Worm (Caenorhabditis elegans) whole organism, L4 larva: ENCODE results near the gene aat-2.
A peak's percentile ranks its signal among the peaks of the same experiment; 100 is the strongest.

Experiments used
- D1046.2 ChIP-seq: fragments of 200-800 bp; sonication (Bioruptor generic); IDR thresholded peaks from 2 replicates; pipeline ENCODE4 v1.3.6; 2022; ENCODE audit warnings: missing genetic modification characterization, missing compliant biosample characterization
- F26F4.8 ChIP-seq: fragments of 200-800 bp; sonication (Bioruptor generic); conservative IDR thresholded peaks from 2 replicates; pipeline ENCODE4 v1.3.6; 2022; ENCODE audit warnings: missing genetic modification characterization, missing compliant biosample characterization
- F37D6.2 ChIP-seq: sonication (generic microtip); optimal IDR thresholded peaks from 2 replicates; lab custom pipeline; 2016; ENCODE audit warnings: mild to moderate bottlenecking, missing genetic modification characterization, missing compliant biosample characterization
- R02D3.7 ChIP-seq: fragments of 150-350 bp; sonication (generic microtip); optimal IDR thresholded peaks from 3 replicates; lab custom pipeline; 2014; ENCODE audit warnings: missing biosample characterization, missing genetic modification characterization
- Y48G9A.11 ChIP-seq: fragments of 200-800 bp; sonication (Bioruptor generic); IDR thresholded peaks from 2 replicates; pipeline ENCODE4 v1.3.6; 2022; ENCODE audit warnings: missing genetic modification reagents, missing genetic modification characterization, missing compliant biosample characterization
- Y5F2A.4 ChIP-seq: fragments of 200-800 bp; sonication (Bioruptor generic); optimal IDR thresholded peaks from 2 replicates; lab custom pipeline; 2018; ENCODE audit warnings: mild to moderate bottlenecking, missing genetic modification characterization, missing compliant biosample characterization
- aha-1 ChIP-seq: fragments of 150-350 bp; peaks from one replicate; lab custom pipeline; 2014; ENCODE audit warnings: missing biosample characterization, missing genetic modification characterization
- ama-1 ChIP-seq: fragments of 150-350 bp; optimal IDR thresholded peaks from 2 replicates; lab custom pipeline; 2014; ENCODE audit warnings: inconsistent platforms, mixed read lengths
- arid-1 ChIP-seq: fragments of 200-800 bp; sonication (Bioruptor generic); conservative IDR thresholded peaks from 2 replicates; pipeline ENCODE4 v1.3.6; 2022; ENCODE audit warnings: missing genetic modification reagents, missing genetic modification characterization, missing compliant biosample characterization
- ceh-20 ChIP-seq: fragments of 200-800 bp; sonication (Bioruptor generic); IDR thresholded peaks from 2 replicates; pipeline ENCODE4 v1.3.6; 2022; ENCODE audit warnings: missing genetic modification reagents, missing genetic modification characterization, missing compliant biosample characterization
- ceh-28 ChIP-seq: fragments of 150-350 bp; optimal IDR thresholded peaks from 2 replicates; lab custom pipeline; 2014; ENCODE audit warnings: missing biosample characterization, missing genetic modification reagents, missing genetic modification characterization
- ceh-32 ChIP-seq: sonication (generic microtip); optimal IDR thresholded peaks from 2 replicates; lab custom pipeline; 2016; ENCODE audit warnings: mild to moderate bottlenecking, missing genetic modification characterization, missing compliant biosample characterization; ENCODE audit not compliant: poor library complexity
- ceh-44 ChIP-seq: fragments of 200-800 bp; sonication (Bioruptor generic); IDR thresholded peaks from 2 replicates; pipeline ENCODE4 v1.3.6; 2022; ENCODE audit warnings: missing genetic modification reagents, missing genetic modification characterization, missing compliant biosample characterization
- ctbp-1 ChIP-seq: fragments of 200-800 bp; sonication (Bioruptor generic); IDR thresholded peaks from 2 replicates; pipeline ENCODE4 v1.3.6; 2022; ENCODE audit warnings: missing genetic modification reagents, missing genetic modification characterization, missing compliant biosample characterization
- daf-16 ChIP-seq, 3 experiments: sonication (generic microtip); optimal IDR thresholded peaks; 2 replicates each; lab custom pipeline; 2016 to 2017; ENCODE audit warnings: missing genetic modification characterization in 3 of 3, missing genetic modification reagents in 3 of 3, mild to moderate bottlenecking in 2 of 3, missing compliant biosample characterization in 2 of 3, missing biosample characterization in 1 of 3, moderate library complexity in 1 of 3
- dpl-1 ChIP-seq: fragments of 150-350 bp; optimal IDR thresholded peaks from 2 replicates; lab custom pipeline; 2014; ENCODE audit warnings: missing biosample characterization, missing genetic modification reagents, missing genetic modification characterization
- duxl-1 ChIP-seq: sonication (generic microtip); optimal IDR thresholded peaks from 2 replicates; lab custom pipeline; 2016; ENCODE audit warnings: mild to moderate bottlenecking, missing genetic modification characterization, moderate library complexity, missing compliant biosample characterization; ENCODE audit not compliant: poor library complexity
- egl-43 ChIP-seq: fragments of 200-800 bp; sonication (Bioruptor generic); IDR thresholded peaks from 2 replicates; pipeline ENCODE4 v1.3.6; 2022; ENCODE audit warnings: missing genetic modification reagents, missing genetic modification characterization, missing compliant biosample characterization
- fkh-10 ChIP-seq: fragments of 150-350 bp; optimal IDR thresholded peaks from 2 replicates; lab custom pipeline; 2014; ENCODE audit warnings: missing biosample characterization, missing genetic modification reagents, missing genetic modification characterization
- hlh-30 ChIP-seq: sonication (generic microtip); optimal IDR thresholded peaks from 2 replicates; lab custom pipeline; 2017; ENCODE audit warnings: antibody characterized with exemption, mild to moderate bottlenecking, missing genetic modification characterization, missing compliant biosample characterization; ENCODE audit not compliant: insufficient read depth
- hmg-1.1 ChIP-seq: fragments of 200-800 bp; sonication (Bioruptor generic); IDR thresholded peaks from 2 replicates; pipeline ENCODE4 v1.3.6; 2022; ENCODE audit warnings: missing genetic modification reagents, missing genetic modification characterization, missing compliant biosample characterization
- lin-38 ChIP-seq: fragments of 200-800 bp; sonication (Bioruptor generic); IDR thresholded peaks from 2 replicates; pipeline ENCODE4 v1.3.6; 2022; ENCODE audit warnings: missing genetic modification reagents, missing genetic modification characterization, missing compliant biosample characterization
- lin-39 ChIP-seq: fragments of 150-350 bp; optimal IDR thresholded peaks from 2 replicates; lab custom pipeline; 2014; ENCODE audit warnings: missing biosample characterization, missing genetic modification reagents, missing genetic modification characterization
- madf-9 ChIP-seq: fragments of 200-800 bp; sonication (Bioruptor generic); conservative IDR thresholded peaks from 2 replicates; pipeline ENCODE4 v1.3.6; 2022; ENCODE audit warnings: missing genetic modification reagents, missing genetic modification characterization, missing compliant biosample characterization
- mep-1 ChIP-seq: fragments of 150-350 bp; sonication (generic microtip); optimal IDR thresholded peaks from 3 replicates; lab custom pipeline; 2014; ENCODE audit warnings: missing biosample characterization, missing genetic modification characterization
- mes-2 ChIP-seq: sonication (generic microtip); optimal IDR thresholded peaks from 2 replicates; lab custom pipeline; 2016; ENCODE audit warnings: missing genotype, mild to moderate bottlenecking, missing genetic modification characterization, missing compliant biosample characterization; ENCODE audit not compliant: poor library complexity, severe bottlenecking
- nhr-237 ChIP-seq: sonication (generic microtip); optimal IDR thresholded peaks from 2 replicates; lab custom pipeline; 2017; ENCODE audit warnings: missing biosample characterization, missing genetic modification characterization
- nhr-48 ChIP-seq: sonication (generic microtip); optimal IDR thresholded peaks from 2 replicates; lab custom pipeline; 2016; ENCODE audit warnings: mild to moderate bottlenecking, missing genetic modification characterization, missing compliant biosample characterization
- php-3 ChIP-seq: fragments of 200-800 bp; sonication (Bioruptor generic); IDR thresholded peaks from 2 replicates; pipeline ENCODE4 v1.3.6; 2022; ENCODE audit warnings: missing genetic modification reagents, missing genetic modification characterization, missing compliant biosample characterization
- rbr-2 ChIP-seq: sonication (generic microtip); optimal IDR thresholded peaks from 2 replicates; lab custom pipeline; 2016; ENCODE audit warnings: missing genotype, missing genetic modification characterization, missing compliant biosample characterization
- saeg-2 ChIP-seq: fragments of 200-800 bp; sonication (Bioruptor generic); IDR thresholded peaks from 2 replicates; pipeline ENCODE4 v1.3.6; 2022; ENCODE audit warnings: missing genetic modification reagents, missing genetic modification characterization, missing compliant biosample characterization
- set-16 ChIP-seq: fragments of 200-800 bp; sonication (Bioruptor generic); IDR thresholded peaks from 2 replicates; pipeline ENCODE4 v1.3.6; 2022; ENCODE audit warnings: missing genetic modification reagents, missing genetic modification characterization, missing compliant biosample characterization
- snpc-1.2 ChIP-seq: fragments of 200-800 bp; sonication (Bioruptor generic); IDR thresholded peaks from 2 replicates; pipeline ENCODE4 v1.3.6; 2022; ENCODE audit warnings: missing genetic modification reagents, missing genetic modification characterization, missing compliant biosample characterization
- spr-3 ChIP-seq: fragments of 200-800 bp; sonication (Bioruptor generic); optimal IDR thresholded peaks from 2 replicates; lab custom pipeline; 2018; ENCODE audit warnings: mild to moderate bottlenecking, missing genetic modification characterization, missing compliant biosample characterization
- tag-97 ChIP-seq: fragments of 200-800 bp; sonication (Bioruptor generic); IDR thresholded peaks from 2 replicates; pipeline ENCODE4 v1.3.6; 2022; ENCODE audit warnings: missing genetic modification characterization, missing compliant biosample characterization
- unc-62 ChIP-seq, 3 experiments: fragments of 150-350 bp in 1 of 3; sonication (generic microtip); optimal IDR thresholded peaks in 2 of 3; peaks in 1 of 3; 1 replicate in 1 of 3; 2 replicates in 2 of 3; lab custom pipeline; 2014 to 2017; ENCODE audit warnings: missing biosample characterization in 3 of 3, missing genetic modification characterization in 3 of 3, missing genetic modification reagents in 3 of 3, missing genotype in 1 of 3
- vab-7 ChIP-seq: fragments of 200-800 bp; sonication (Bioruptor generic); IDR thresholded peaks from 2 replicates; pipeline ENCODE4 v1.3.6; 2022; ENCODE audit warnings: missing genetic modification reagents, missing genetic modification characterization, missing compliant biosample characterization
- zag-1 ChIP-seq: fragments of 150-350 bp; optimal IDR thresholded peaks from 2 replicates; lab custom pipeline; 2014; ENCODE audit warnings: missing biosample characterization, missing genetic modification characterization
- zip-2 ChIP-seq: fragments of 150-350 bp; optimal IDR thresholded peaks from 2 replicates; lab custom pipeline; 2014; ENCODE audit warnings: missing biosample characterization, missing genetic modification characterization

aat-2 gene

ce11 chrV:9225675-9226144, 20.4 kb downstream of the aat-2 start, which contains the start of gene F07C3.2 (continued):
- TF ChIP-seq fkh-10 (GFP tag; lab: Kevin White, UChicago) (no peak), php-3 (GFP tag; lab: Robert Waterston, UW) (no peak)

ce11 chrV:9224981-9225380, 21.2 kb downstream of the aat-2 start:
- TF ChIP-seq nhr-48 (tag; lab: Kevin White, UChicago): peak; percentile 33
- TF ChIP-seq zip-2: no peak
- TF ChIP-seq daf-16 (GFP tag; optimal IDR thresholded peaks at IDR 0.05; lab: Kevin White, UChicago): no peak
- TF ChIP-seq daf-16 (tag; optimal IDR thresholded peaks at IDR 0.05; lab: Kevin White, UChicago): no peak

ce11 chrV:9224377-9224776, 21.8 kb downstream of the aat-2 start:
- TF ChIP-seq madf-9 (GFP tag; lab: Robert Waterston, UW) (no peak), aha-1 (tag; lab: Kevin White, UChicago) (peak; percentile 95), nhr-48 (tag; lab: Kevin White, UChicago) (no peak), mep-1 (no peak)
- TF ChIP-seq, all 104 proteins: peak for 1

ce11 chrV:9222819-9223218, 23.3 kb downstream of the aat-2 start:
- TF ChIP-seq set-16 (GFP tag; lab: Robert Waterston, UW): peak; percentile 72; the same call in 1 of the 2 replicates
- no peak for TF ChIP-seq rbr-2 (tag; lab: Kevin White, UChicago)
- peak; percentile 38; the same call in 1 of the 2 replicates for TF ChIP-seq egl-43 (GFP tag; lab: Robert Waterston, UW)

ce11 chrV:9221566-9221965, 24.6 kb downstream of the aat-2 start, which contains the start of gene grd-6:
Gene grd-6 (plus strand): TSS chrV:9221866.
- TF ChIP-seq ceh-28 (tag; lab: Kevin White, UChicago) (no peak), zag-1 (tag; lab: Kevin White, UChicago) (no peak), mep-1 (no peak), snpc-1.2 (GFP tag; lab: Robert Waterston, UW) (no peak), F26F4.8 (GFP tag; lab: Robert Waterston, UW) (no peak), hmg-1.1 (GFP tag; lab: Robert Waterston, UW) (no peak), duxl-1 (tag; lab: Kevin White, UChicago) (no peak), spr-3 (GFP tag; lab: Kevin White, UChicago) (no peak), saeg-2 (GFP tag; lab: Robert Waterston, UW) (no peak), D1046.2 (GFP tag; lab: Robert Waterston, UW) (no peak), lin-38 (GFP tag; lab: Robert Waterston, UW) (no peak), Y5F2A.4 (GFP tag; lab: Kevin White, UChicago) (no peak), ctbp-1 (GFP tag; lab: Robert Waterston, UW) (no peak), madf-9 (GFP tag; lab: Robert Waterston, UW) (no peak), arid-1 (no peak), tag-97 (no peak), nhr-237 (tag; lab: Kevin White, UChicago) (no peak), dpl-1 (GFP tag; lab: Kevin White, UChicago) (no peak)
- TF ChIP-seq, all 104 proteins: peak for 0

ce11 chrV:9220444-9220843, 25.7 kb downstream of the aat-2 start:
- TF ChIP-seq mes-2 (tag; lab: Kevin White, UChicago): peak; percentile 72
- TF ChIP-seq ceh-44: no peak
- TF ChIP-seq mep-1: peak; percentile 39
- no peak for TF ChIP-seq F37D6.2 (tag; lab: Kevin White, UChicago)
- TF ChIP-seq spr-3 (GFP tag; lab: Kevin White, UChicago): no peak
- peak in 1 of 2 experiments; percentile 6 for TF ChIP-seq unc-62 (GFP tag; optimal IDR thresholded peaks at IDR 0.05 in 1 of 2; lab: Kevin White, UChicago)
- TF ChIP-seq unc-62 (tag; optimal IDR thresholded peaks at IDR 0.05; lab: Kevin White, UChicago): no peak
- peak; percentile 69 for TF ChIP-seq hlh-30
- TF ChIP-seq ceh-20 (GFP tag; lab: Robert Waterston, UW): no peak
- peak; percentile 92 for TF ChIP-seq lin-38 (GFP tag; lab: Robert Waterston, UW)
- no peak for TF ChIP-seq Y48G9A.11 (GFP tag; lab: Robert Waterston, UW)
- no peak for TF ChIP-seq egl-43 (GFP tag; lab: Robert Waterston, UW)
- TF ChIP-seq snpc-1.2 (GFP tag; lab: Robert Waterston, UW): no peak
- no peak for TF ChIP-seq R02D3.7 (tag; lab: Kevin White, UChicago)
- TF ChIP-seq F26F4.8 (GFP tag; lab: Robert Waterston, UW): no peak
- TF ChIP-seq vab-7 (GFP tag; lab: Robert Waterston, UW): no peak
- peak; percentile 8 for TF ChIP-seq ama-1
- TF ChIP-seq ceh-32 (tag; lab: Kevin White, UChicago): no peak
- TF ChIP-seq lin-39 (tag; lab: Kevin White, UChicago): no peak
- no peak for TF ChIP-seq duxl-1 (tag; lab: Kevin White, UChicago)
